Fruit fly (Drosophila melanogaster): ENCODE measurements around the gene CG6834.

The CG6834 gene

dm6 chr3R:11696209-11696608 lies 8.3 kb upstream of the CG6834 start, which contains the start of gene CG14717:
Gene CG14717 (plus strand): TSS chr3R:11696509.
- TF ChIP-seq CG9705 (GFP tag; optimal IDR thresholded peaks at IDR 0.05) (no peak), brk (GFP tag; optimal IDR thresholded peaks at IDR 0.05) (no peak), woc (GFP tag; optimal IDR thresholded peaks at IDR 0.05) (no peak), Jra (GFP tag; optimal IDR thresholded peaks at IDR 0.05) (no peak), HLH106 (tag; optimal IDR thresholded peaks at IDR 0.05) (no peak), sv (GFP tag; optimal IDR thresholded peaks at IDR 0.05) (no peak), Dfd (GFP tag; optimal IDR thresholded peaks at IDR 0.05) (no peak), Abd-B (GFP tag; optimal IDR thresholded peaks at IDR 0.05) (no peak), GATAd (GFP tag; optimal IDR thresholded peaks at IDR 0.05) (no peak), foxo (GFP tag; optimal IDR thresholded peaks at IDR 0.05) (no peak), Vsx2 (GFP tag; optimal IDR thresholded peaks at IDR 0.05; ENCODE audit: partially characterized antibody) (no peak), dsf (GFP tag; optimal IDR thresholded peaks at IDR 0.05; ENCODE audit: borderline replicate concordance) (no peak), dl (GFP tag; optimal IDR thresholded peaks at IDR 0.05; ENCODE audit: insufficient read depth in 1 of 2, partially characterized antibody in 2 of 2) (no peak), rgr (GFP tag; optimal IDR thresholded peaks at IDR 0.05) (no peak), CG32264 (GFP tag; optimal IDR thresholded peaks at IDR 0.05) (no peak), Mio (GFP tag; optimal IDR thresholded peaks at IDR 0.05) (no peak)

- TF ChIP-seq ey (GFP tag; optimal IDR thresholded peaks at IDR 0.05) (no peak), Myc (optimal IDR thresholded peaks at IDR 0.05) (peak; percentile 44)
Observed at dm6 chr3R:11694311-11695305, 6.7 kb upstream of the CG6834 start, which contains the start of gene Fer3. Gene Fer3 (minus strand): TSS chr3R:11694311.

dm6 chr3R:11692504-11692903 lies 4.6 kb upstream of the CG6834 start:
- TF ChIP-seq Abd-B (GFP tag; optimal IDR thresholded peaks at IDR 0.05), result no peak
- TF ChIP-seq rgr (GFP tag; optimal IDR thresholded peaks at IDR 0.05), result no peak
- no peak for TF ChIP-seq OdsH (GFP tag; optimal IDR thresholded peaks at IDR 0.05)
- no peak for TF ChIP-seq dl (GFP tag; optimal IDR thresholded peaks at IDR 0.05; ENCODE audit: insufficient read depth in 1 of 2, partially characterized antibody in 2 of 2)
- TF ChIP-seq sv (GFP tag; optimal IDR thresholded peaks at IDR 0.05), result no peak
- no peak for TF ChIP-seq br (GFP tag; optimal IDR thresholded peaks at IDR 0.05)

- TF ChIP-seq lola (GFP tag; optimal IDR thresholded peaks at IDR 0.05) (no peak), sage (GFP tag; optimal IDR thresholded peaks at IDR 0.05) (no peak), Dif (GFP tag; optimal IDR thresholded peaks at IDR 0.05; ENCODE audit: partially characterized antibody) (no peak), Vsx2 (GFP tag; optimal IDR thresholded peaks at IDR 0.05; ENCODE audit: partially characterized antibody) (no peak), OdsH (GFP tag; optimal IDR thresholded peaks at IDR 0.05) (no peak), br (GFP tag; optimal IDR thresholded peaks at IDR 0.05) (no peak), Hr78 (GFP tag; optimal IDR thresholded peaks at IDR 0.05) (no peak)
Observed at dm6 chr3R:11691747-11692146, 3.8 kb upstream of the CG6834 start, which contains the start of gene CG18765. Gene CG18765 (minus strand): TSS chr3R:11691799.

- TF ChIP-seq sage (GFP tag; optimal IDR thresholded peaks at IDR 0.05), result no peak
- TF ChIP-seq dl (GFP tag; optimal IDR thresholded peaks at IDR 0.05; ENCODE audit: insufficient read depth in 1 of 2, partially characterized antibody in 2 of 2), result peak in 1 of 2 experiments; percentile 5
Observed at dm6 chr3R:11690857-11691471, 3.0 kb upstream of the CG6834 start.

- TF ChIP-seq lola (GFP tag; optimal IDR thresholded peaks at IDR 0.05) (no peak), Hr83 (GFP tag; optimal IDR thresholded peaks at IDR 0.05; ENCODE audit: poor library complexity, severe bottlenecking) (no peak), dl (GFP tag; optimal IDR thresholded peaks at IDR 0.05; ENCODE audit: insufficient read depth in 1 of 2, partially characterized antibody in 2 of 2) (no peak), Hnf4 (GFP tag; optimal IDR thresholded peaks at IDR 0.05) (peak; percentile 61), dmrt93B (GFP tag; optimal IDR thresholded peaks at IDR 0.05) (no peak), CG9705 (GFP tag; optimal IDR thresholded peaks at IDR 0.05) (no peak), usp (GFP tag; optimal IDR thresholded peaks at IDR 0.05) (no peak), Dif (GFP tag; optimal IDR thresholded peaks at IDR 0.05; ENCODE audit: partially characterized antibody) (peak; percentile 68), h (GFP tag; optimal IDR thresholded peaks at IDR 0.05) (peak; percentile 7), HLH106 (tag; optimal IDR thresholded peaks at IDR 0.05) (no peak), fru (GFP tag; optimal IDR thresholded peaks at IDR 0.05) (no peak), Hr78 (GFP tag; optimal IDR thresholded peaks at IDR 0.05) (no peak), GATAd (GFP tag; optimal IDR thresholded peaks at IDR 0.05) (no peak), tai (GFP tag; optimal IDR thresholded peaks at IDR 0.05) (no peak), ey (GFP tag; optimal IDR thresholded peaks at IDR 0.05) (no peak), psq (GFP tag; optimal IDR thresholded peaks at IDR 0.05) (no peak), CrebA (GFP tag; optimal IDR thresholded peaks at IDR 0.05; ENCODE audit: borderline replicate concordance) (no peak), brk (GFP tag; optimal IDR thresholded peaks at IDR 0.05) (peak; percentile 39), sage (GFP tag; optimal IDR thresholded peaks at IDR 0.05) (no peak), woc (GFP tag; optimal IDR thresholded peaks at IDR 0.05) (no peak), Dfd (GFP tag; optimal IDR thresholded peaks at IDR 0.05) (no peak), sv (GFP tag; optimal IDR thresholded peaks at IDR 0.05) (no peak), Rel (GFP tag; optimal IDR thresholded peaks at IDR 0.05) (peak; percentile 57), Rel (tag; optimal IDR thresholded peaks at IDR 0.05) (no peak)
Observed at dm6 chr3R:11689900-11690299, 2.0 kb upstream of the CG6834 start, which contains the start of gene CG6908. Gene CG6908 (minus strand): TSS chr3R:11690051.
